Fruit fly (Drosophila melanogaster) whole organism, embryonic: ENCODE results near the gene mdlc.
A peak's percentile ranks its signal among the peaks of the same experiment; 100 is the strongest.

ENCODE experiments used
- ATbp ChIP-seq: fragments of 200-800 bp; sonication (Bioruptor generic); optimal IDR thresholded peaks from 2 replicates; lab custom pipeline; 2017; ENCODE audit warnings: missing biosample characterization, mild to moderate bottlenecking, missing genetic modification characterization, missing genetic modification reagents
- Adf1 ChIP-seq: fragments of 200-800 bp; sonication (Bioruptor generic); IDR thresholded peaks from 2 replicates; pipeline ENCODE4 v1.3.6; 2022; ENCODE audit warnings: missing biosample characterization, missing genetic modification characterization
- B-H1 ChIP-seq: fragments of 200-800 bp; sonication (Bioruptor generic); IDR thresholded peaks from 3 replicates; pipeline ENCODE4 v1.3.6; 2022; ENCODE audit warnings: missing biosample characterization, missing genetic modification characterization
- CG10267 ChIP-seq: fragments of 200-800 bp; sonication (Bioruptor generic); optimal IDR thresholded peaks from 2 replicates; lab custom pipeline; 2018; ENCODE audit warnings: missing biosample characterization, mild to moderate bottlenecking, missing genetic modification characterization, moderate library complexity
- CG14860 ChIP-seq: fragments of 200-800 bp; sonication (Bioruptor generic); IDR thresholded peaks from 3 replicates; pipeline ENCODE4 v1.3.6; 2022; ENCODE audit warnings: missing biosample characterization, missing genetic modification characterization; ENCODE audit not compliant: partially characterized antibody
- CG1529 ChIP-seq: fragments of 200-800 bp; sonication (Bioruptor generic); optimal IDR thresholded peaks from 3 replicates; lab custom pipeline; 2018; ENCODE audit warnings: missing biosample characterization, missing genetic modification characterization
- CG1792 ChIP-seq: fragments of 200-800 bp; sonication (Bioruptor generic); optimal IDR thresholded peaks from 2 replicates; lab custom pipeline; 2016; ENCODE audit warnings: missing biosample characterization, missing genetic modification characterization
- CG2202 ChIP-seq: fragments of 200-800 bp; sonication (Bioruptor generic); optimal IDR thresholded peaks from 2 replicates; lab custom pipeline; 2018; ENCODE audit warnings: missing biosample characterization, mild to moderate bottlenecking, missing genetic modification characterization
- CG2889 ChIP-seq: fragments of 200-800 bp; sonication (Bioruptor generic); IDR thresholded peaks from 3 replicates; pipeline ENCODE4 v1.3.6; 2022; ENCODE audit warnings: missing biosample characterization, missing genetic modification characterization
- CG32772 ChIP-seq: fragments of 200-800 bp; sonication (Bioruptor generic); IDR thresholded peaks from 2 replicates; pipeline ENCODE4 v1.3.6; 2022; ENCODE audit warnings: missing biosample characterization, missing genetic modification characterization
- CG3726 ChIP-seq: fragments of 200-800 bp; sonication (Bioruptor generic); IDR thresholded peaks from 3 replicates; pipeline ENCODE4, ENCODE4 v1.3.6; 2022; ENCODE audit warnings: missing biosample characterization, missing genetic modification characterization
- CG43689 ChIP-seq: fragments of 200-800 bp; sonication (Bioruptor generic); IDR thresholded peaks from 2 replicates; pipeline ENCODE4 v1.3.6; 2022; ENCODE audit warnings: missing biosample characterization, missing genetic modification characterization
- CG5953 ChIP-seq: fragments of 200-800 bp; sonication (Bioruptor generic); IDR thresholded peaks from 2 replicates; pipeline ENCODE4 v1.3.6; 2022; ENCODE audit warnings: missing biosample characterization, missing genetic modification characterization
- CG6765 ChIP-seq: fragments of 200-800 bp; sonication (Bioruptor generic); optimal IDR thresholded peaks from 3 replicates; lab custom pipeline; 2017; ENCODE audit warnings: missing biosample characterization, mild to moderate bottlenecking, missing genetic modification characterization
- CG7372 ChIP-seq: fragments of 200-800 bp; sonication (Bioruptor generic); IDR thresholded peaks from 2 replicates; pipeline ENCODE4 v1.3.6; 2022; ENCODE audit warnings: missing biosample characterization, missing genetic modification characterization
- CG8478 ChIP-seq: fragments of >200 bp; optimal IDR thresholded peaks from 2 replicates; lab custom pipeline; 2018
- Chrac-16 ChIP-seq: fragments of 200-800 bp; sonication (Bioruptor generic); optimal IDR thresholded peaks from 3 replicates; lab custom pipeline; 2016; ENCODE audit warnings: missing biosample characterization, missing genetic modification characterization
- ERR ChIP-seq: fragments of 200-800 bp; sonication (Bioruptor generic); optimal IDR thresholded peaks from 2 replicates; lab custom pipeline; 2016; ENCODE audit warnings: missing biosample characterization, missing genetic modification characterization
- Hey ChIP-seq: fragments of 200-800 bp; sonication (Bioruptor generic); optimal IDR thresholded peaks from 3 replicates; lab custom pipeline; 2018; ENCODE audit warnings: missing biosample characterization, mild to moderate bottlenecking, missing genetic modification characterization
- HmgD ChIP-seq: fragments of 200-800 bp; sonication (Bioruptor generic); optimal IDR thresholded peaks from 3 replicates; lab custom pipeline; 2016; ENCODE audit warnings: missing biosample characterization, missing genetic modification characterization
- Hmr ChIP-seq: fragments of 200-800 bp; sonication (Bioruptor generic); optimal IDR thresholded peaks from 3 replicates; lab custom pipeline; 2017; ENCODE audit warnings: mild to moderate bottlenecking, missing biosample characterization, missing genetic modification reagents, missing genetic modification characterization
- Mes4 ChIP-seq: fragments of 200-800 bp; sonication (Bioruptor generic); optimal IDR thresholded peaks from 2 replicates; lab custom pipeline; 2016; ENCODE audit warnings: missing biosample characterization, missing genetic modification characterization
- Nf-YA ChIP-seq: fragments of 200-800 bp; sonication (Bioruptor generic); IDR thresholded peaks from 2 replicates; pipeline ENCODE4 v1.3.6; 2022; ENCODE audit warnings: missing biosample characterization, missing genetic modification characterization
- Oaz ChIP-seq: fragments of 200-800 bp; sonication (Bioruptor generic); IDR thresholded peaks from 2 replicates; pipeline ENCODE4 v1.3.6; 2022; ENCODE audit warnings: missing biosample characterization, missing genetic modification characterization
- Pdp1 ChIP-seq, 2 experiments: fragments of 200-800 bp; sonication (Bioruptor generic); optimal IDR thresholded peaks; 3 replicates each; lab custom pipeline; 2016; ENCODE audit warnings: missing biosample characterization in 2 of 2, missing genetic modification characterization in 2 of 2, mild to moderate bottlenecking in 1 of 2, moderate library complexity in 1 of 2
- Ssrp ChIP-seq: fragments of 200-800 bp; sonication (Bioruptor generic); optimal IDR thresholded peaks from 2 replicates; lab custom pipeline; 2018; ENCODE audit warnings: missing biosample characterization, mild to moderate bottlenecking, missing genetic modification characterization, moderate library complexity
- ac ChIP-seq: fragments of 200-800 bp; sonication (Bioruptor generic); optimal IDR thresholded peaks from 3 replicates; lab custom pipeline; 2017; ENCODE audit warnings: missing biosample characterization, mild to moderate bottlenecking, missing genetic modification characterization
- ash1 ChIP-seq: fragments of 200-800 bp; sonication (Bioruptor generic); optimal IDR thresholded peaks from 2 replicates; lab custom pipeline; 2018; ENCODE audit warnings: missing biosample characterization, mild to moderate bottlenecking, missing genetic modification characterization
- bab2 ChIP-seq: fragments of 200-800 bp; sonication (Bioruptor generic); optimal IDR thresholded peaks from 2 replicates; lab custom pipeline; 2016; ENCODE audit warnings: missing biosample characterization, missing genetic modification characterization
- bigmax ChIP-seq: fragments of 200-800 bp; sonication (Bioruptor generic); optimal IDR thresholded peaks from 2 replicates; lab custom pipeline; 2018; ENCODE audit warnings: missing biosample characterization, mild to moderate bottlenecking, missing genetic modification characterization
- bsh ChIP-seq, 2 experiments: fragments of 200-800 bp; sonication (Bioruptor generic); optimal IDR thresholded peaks; 2 replicates each; lab custom pipeline; 2017 to 2018; ENCODE audit warnings: mild to moderate bottlenecking in 2 of 2, missing biosample characterization in 2 of 2, missing genetic modification characterization in 2 of 2, moderate library complexity in 1 of 2
- chn ChIP-seq: fragments of 200-800 bp; sonication (Bioruptor generic); optimal IDR thresholded peaks from 2 replicates; lab custom pipeline; 2016; ENCODE audit warnings: missing biosample characterization, missing genetic modification characterization
- croc ChIP-seq: fragments of 200-800 bp; sonication (Bioruptor generic); conservative IDR thresholded peaks from 3 replicates; pipeline ENCODE4 v1.3.6; 2022; ENCODE audit warnings: missing biosample characterization, missing genetic modification characterization
- insv ChIP-seq, 2 experiments: fragments of 200-800 bp; sonication (Bioruptor generic); optimal IDR thresholded peaks; 3 replicates each; lab custom pipeline; 2016 to 2018; ENCODE audit warnings: missing biosample characterization in 2 of 2, missing genetic modification characterization in 2 of 2
- jigr1 ChIP-seq: fragments of 200-800 bp; sonication (Bioruptor generic); IDR thresholded peaks from 3 replicates; pipeline ENCODE4 v1.3.6; 2022; ENCODE audit warnings: missing biosample characterization, missing genetic modification characterization
- ken ChIP-seq: fragments of 200-800 bp; sonication (Bioruptor generic); IDR thresholded peaks from 3 replicates; pipeline ENCODE4 v1.3.6; 2022; ENCODE audit warnings: missing biosample characterization, missing genetic modification characterization
- lov ChIP-seq, 2 experiments: fragments of 200-800 bp in 1 of 2; fragments of >200 bp in 1 of 2; sonication (Bioruptor generic) in 1 of 2; IDR thresholded peaks in 1 of 2; optimal IDR thresholded peaks in 1 of 2; 2 replicates in 1 of 2; 3 replicates in 1 of 2; pipeline versions ENCODE4 v1.3.6 to Lab custom; 2017 to 2022; ENCODE audit warnings: missing biosample characterization in 1 of 2, missing genetic modification characterization in 1 of 2
- luna ChIP-seq: fragments of 200-800 bp; sonication (Bioruptor generic); optimal IDR thresholded peaks from 2 replicates; lab custom pipeline; 2016; ENCODE audit warnings: missing biosample characterization, missing genetic modification characterization
- org-1 ChIP-seq: fragments of 200-800 bp; sonication (Bioruptor generic); optimal IDR thresholded peaks from 2 replicates; lab custom pipeline; 2017; ENCODE audit warnings: missing biosample characterization, missing genetic modification characterization
- prd ChIP-seq, 3 experiments: fragments of >200 bp in 2 of 3; fragments of 200-800 bp in 1 of 3; sonication (Bioruptor generic) in 1 of 3; optimal IDR thresholded peaks in 2 of 3; IDR thresholded peaks in 1 of 3; 2 replicates in 2 of 3; 3 replicates in 1 of 3; pipeline versions ENCODE4 v1.3.6 to Lab custom; 2017 to 2022; ENCODE audit warnings: missing biosample characterization in 1 of 3, missing genetic modification characterization in 1 of 3
- sisA ChIP-seq: fragments of 200-800 bp; sonication (Bioruptor generic); IDR thresholded peaks from 2 replicates; pipeline ENCODE4 v1.3.6; 2022; ENCODE audit warnings: missing biosample characterization, missing genetic modification characterization
- slou ChIP-seq: fragments of 200-800 bp; sonication (Bioruptor generic); optimal IDR thresholded peaks from 3 replicates; lab custom pipeline; 2016; ENCODE audit warnings: missing biosample characterization, missing genetic modification characterization
- sug ChIP-seq: fragments of 200-800 bp; optimal IDR thresholded peaks from 2 replicates; lab custom pipeline; 2019; ENCODE audit warnings: missing biosample characterization, mild to moderate bottlenecking, missing genetic modification characterization, moderate library complexity
- tgo ChIP-seq: fragments of 200-800 bp; sonication (Bioruptor generic); IDR thresholded peaks from 3 replicates; pipeline ENCODE4 v1.3.6; 2022; ENCODE audit warnings: missing biosample characterization, missing genetic modification characterization
- toy ChIP-seq: fragments of 200-800 bp; sonication (Bioruptor generic); IDR thresholded peaks from 2 replicates; pipeline ENCODE4 v1.3.6; 2022; ENCODE audit warnings: missing biosample characterization, missing genetic modification characterization
- vfl ChIP-seq: fragments of 200-800 bp; sonication (Bioruptor generic); optimal IDR thresholded peaks from 2 replicates; lab custom pipeline; 2016; ENCODE audit warnings: missing biosample characterization, missing genetic modification characterization
- vnd ChIP-seq: fragments of 200-800 bp; sonication (Bioruptor generic); IDR thresholded peaks from 3 replicates; pipeline ENCODE4 v1.3.6; 2022; ENCODE audit warnings: missing biosample characterization, missing genetic modification characterization; ENCODE audit not compliant: partially characterized antibody
- vvl ChIP-seq: fragments of 200-800 bp; sonication (Bioruptor generic); IDR thresholded peaks from 2 replicates; pipeline ENCODE4 v1.3.6; 2022; ENCODE audit warnings: missing biosample characterization, missing genetic modification characterization
- zfh1 ChIP-seq: fragments of 200-800 bp; sonication (Bioruptor generic); IDR thresholded peaks from 3 replicates; pipeline ENCODE4 v1.3.6; 2022; ENCODE audit warnings: missing biosample characterization, missing genetic modification characterization

Gene mdlc

DNA sequence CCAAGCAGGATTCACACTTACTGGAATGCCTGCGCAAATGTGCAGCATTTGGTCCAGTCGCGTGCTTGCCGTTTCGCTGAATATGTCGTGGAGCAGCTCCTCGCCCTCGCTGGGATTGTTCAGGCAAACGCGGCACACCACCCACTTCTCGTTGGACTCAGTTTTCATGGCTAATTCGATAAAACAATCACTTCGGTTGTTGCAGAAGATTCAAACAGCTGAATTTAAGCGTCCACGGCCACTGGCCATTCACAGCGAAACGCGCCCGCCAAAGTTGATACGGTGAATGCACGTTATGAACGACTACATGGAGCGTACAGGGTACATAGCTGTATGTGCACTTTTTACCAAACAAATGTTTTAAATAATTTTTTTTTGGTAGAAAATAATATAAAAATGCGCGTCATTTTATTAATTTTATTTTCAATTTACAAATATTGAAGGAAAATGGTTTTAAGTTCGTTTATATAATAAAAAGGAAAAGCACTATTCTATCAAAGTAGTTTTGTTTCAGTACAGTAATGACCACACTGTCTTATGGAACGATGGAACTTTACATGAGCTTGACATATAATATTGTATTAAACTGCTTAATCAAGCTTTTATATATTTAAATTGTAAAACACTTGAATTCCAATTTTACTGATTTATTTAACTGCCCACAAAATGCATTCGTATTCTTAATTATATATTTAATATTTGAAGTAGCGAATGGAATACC lies 26.3 kb upstream of the mdlc start, which contains the start of gene trem (continued):
- peak in 1 of 2 experiments; percentile 34 for TF ChIP-seq insv (GFP tag; optimal IDR thresholded peaks at IDR 0.05; lab: Kevin White, UChicago)
- TF ChIP-seq croc (GFP tag; lab: Robert Waterston, UW), result peak; percentile 46; the same call in 2 of the 3 replicates
- peak; percentile 24; the same call in 1 of the 2 replicates for TF ChIP-seq vvl (GFP tag; lab: Robert Waterston, UW)
- TF ChIP-seq bsh (GFP tag; optimal IDR thresholded peaks at IDR 0.05; lab: Kevin White, UChicago), result peak; percentile 29 to 62
- peak; percentile 29; the same call in 1 of the 3 replicates for TF ChIP-seq zfh1 (GFP tag; lab: Robert Waterston, UW)
- no peak for TF ChIP-seq Hey (tag; lab: Kevin White, UChicago)
- peak; percentile 82 for TF ChIP-seq sug
- TF ChIP-seq ken (GFP tag; lab: Robert Waterston, UW), result peak; percentile 62; the same call in 2 of the 3 replicates
- no peak for TF ChIP-seq lov (optimal IDR thresholded peaks at IDR 0.05; lab: Kevin White, UChicago)
- no peak for TF ChIP-seq lov (GFP tag; IDR thresholded peaks at IDR 0.05; lab: Robert Waterston, UW)
- TF ChIP-seq ERR (GFP tag; lab: Kevin White, UChicago), result no peak
- no peak for TF ChIP-seq vnd (GFP tag; lab: Robert Waterston, UW)
- peak; percentile 38 for TF ChIP-seq CG1529 (GFP tag; lab: Kevin White, UChicago)
- no peak; the same call in 1 of the 2 replicates for TF ChIP-seq CG5953 (GFP tag; lab: Robert Waterston, UW)
- peak in 1 of 2 experiments; percentile 57 for TF ChIP-seq Pdp1 (GFP tag; optimal IDR thresholded peaks at IDR 0.05; lab: Kevin White, UChicago)
- TF ChIP-seq ac, result no peak
- TF ChIP-seq bigmax, result no peak
- no peak for TF ChIP-seq Nf-YA (GFP tag; lab: Robert Waterston, UW)
- peak; percentile 67; the same call in 1 of the 2 replicates for TF ChIP-seq CG32772
- no peak for TF ChIP-seq toy
- TF ChIP-seq B-H1 (GFP tag; lab: Robert Waterston, UW), result no peak; the same call in 2 of the 3 replicates
- TF ChIP-seq Hmr (GFP tag; lab: Kevin White, UChicago), result no peak
- TF ChIP-seq CG2202 (tag; lab: Kevin White, UChicago), result peak; percentile 28
- peak; percentile 60 for TF ChIP-seq slou (GFP tag; lab: Kevin White, UChicago)
- no peak for TF ChIP-seq prd (optimal IDR thresholded peaks at IDR 0.05; lab: Kevin White, UChicago)
- peak; percentile 81 for TF ChIP-seq prd (GFP tag; IDR thresholded peaks at IDR 0.05; lab: Robert Waterston, UW)
- TF ChIP-seq vfl (GFP tag; lab: Kevin White, UChicago), result no peak
- no peak for TF ChIP-seq Oaz (GFP tag; lab: Robert Waterston, UW)
- peak; percentile 48 for TF ChIP-seq CG10267 (tag; lab: Kevin White, UChicago)
- peak; percentile 54 for TF ChIP-seq chn (GFP tag; lab: Kevin White, UChicago)
- no peak for TF ChIP-seq CG1792 (GFP tag; lab: Kevin White, UChicago)
- TF ChIP-seq CG6765 (GFP tag; lab: Kevin White, UChicago), result peak; percentile 19
- peak; percentile 78 for TF ChIP-seq sisA (GFP tag; lab: Robert Waterston, UW)
- TF ChIP-seq HmgD (GFP tag; lab: Kevin White, UChicago), result no peak
- peak; percentile 67 for TF ChIP-seq Chrac-16
- peak; percentile 70 for TF ChIP-seq tgo (GFP tag; lab: Robert Waterston, UW)
- TF ChIP-seq CG8478 (lab: Kevin White, UChicago), result no peak
- no peak for TF ChIP-seq CG2889 (GFP tag; lab: Robert Waterston, UW)
- TF ChIP-seq luna (GFP tag; lab: Kevin White, UChicago), result no peak
- TF ChIP-seq org-1 (GFP tag; lab: Kevin White, UChicago), result peak; percentile 30
- no peak for TF ChIP-seq ATbp (GFP tag; lab: Kevin White, UChicago)
- TF ChIP-seq Mes4 (GFP tag; lab: Kevin White, UChicago), result no peak
- TF ChIP-seq CG14860 (GFP tag; lab: Robert Waterston, UW), result no peak
- TF ChIP-seq ash1 (GFP tag; lab: Kevin White, UChicago), result no peak
- no peak for TF ChIP-seq CG43689 (GFP tag; lab: Robert Waterston, UW)
- no peak for TF ChIP-seq Adf1 (GFP tag; lab: Robert Waterston, UW)
- TF ChIP-seq CG7372 (GFP tag; lab: Robert Waterston, UW), result peak; percentile 57
- TF ChIP-seq Ssrp (tag; lab: Kevin White, UChicago), result peak; percentile 81
- peak; percentile 1 for TF ChIP-seq bab2 (GFP tag; lab: Kevin White, UChicago)
- TF ChIP-seq jigr1 (GFP tag; lab: Robert Waterston, UW), result peak; percentile 74; the same call in 2 of the 3 replicates
- peak; percentile 57; the same call in 1 of the 3 replicates for TF ChIP-seq CG3726 (GFP tag; lab: Robert Waterston, UW)
